Worm (Caenorhabditis elegans): ENCODE data around the gene nhr-158.

nhr-158 gene

ce11 chrV:3877242-3877641, 3.3 kb upstream of the nhr-158 start:
- TF ChIP-seq dsc-1 (tag; optimal IDR thresholded peaks at IDR 0.05) (peak; percentile 85), nhr-76 (tag; optimal IDR thresholded peaks at IDR 0.05) (no peak), efl-3 (GFP tag; optimal IDR thresholded peaks at IDR 0.05) (no peak), fkh-8 (tag; optimal IDR thresholded peaks at IDR 0.05) (peak; percentile 75), egl-27 (tag; optimal IDR thresholded peaks at IDR 0.05) (no peak), nhr-90 (tag; optimal IDR thresholded peaks at IDR 0.05; ENCODE audit: poor library complexity) (no peak), vab-15 (tag; optimal IDR thresholded peaks at IDR 0.05) (no peak), nhr-71 (tag; optimal IDR thresholded peaks at IDR 0.05) (peak; percentile 5), pax-3 (tag; optimal IDR thresholded peaks at IDR 0.05) (peak; percentile 14), nhr-47 (tag; optimal IDR thresholded peaks at IDR 0.05) (peak; percentile 13)

- TF ChIP-seq nhr-47 (tag; optimal IDR thresholded peaks at IDR 0.05) (peak; percentile 90), C34B4.2 (tag; optimal IDR thresholded peaks at IDR 0.05) (no peak), aly-2 (tag; optimal IDR thresholded peaks at IDR 0.05) (no peak), pqm-1 (tag; optimal IDR thresholded peaks at IDR 0.05) (no peak), mef-2 (tag; optimal IDR thresholded peaks at IDR 0.05) (peak; percentile 48), zag-1 (tag; optimal IDR thresholded peaks at IDR 0.05) (no peak), ama-1 (optimal IDR thresholded peaks at IDR 0.05) (no peak), mab-9 (GFP tag; IDR thresholded peaks at IDR 0.05) (no peak), lsy-2 (tag; optimal IDR thresholded peaks at IDR 0.05) (peak in 1 of 2 experiments; percentile 53), Y116A8C.19 (tag; optimal IDR thresholded peaks at IDR 0.05; ENCODE audit: borderline replicate concordance) (no peak), aha-1 (tag; optimal IDR thresholded peaks at IDR 0.05) (no peak), ceh-90 (tag; optimal IDR thresholded peaks at IDR 0.05) (no peak), snpc-4 (tag; optimal IDR thresholded peaks at IDR 0.05) (no peak), C04F5.9 (tag; optimal IDR thresholded peaks at IDR 0.05) (no peak), lin-13 (GFP tag; optimal IDR thresholded peaks at IDR 0.05) (no peak), dpl-1 (GFP tag; optimal IDR thresholded peaks at IDR 0.05) (no peak), efl-1 (optimal IDR thresholded peaks at IDR 0.05) (no peak), efl-1 (GFP tag; optimal IDR thresholded peaks at IDR 0.05 in 1 of 2) (no peak), zip-4 (GFP tag; optimal IDR thresholded peaks at IDR 0.05) (no peak), sptf-1 (tag; optimal IDR thresholded peaks at IDR 0.05) (no peak), xbp-1 (tag; optimal IDR thresholded peaks at IDR 0.05) (peak; percentile 18), unc-30 (tag; optimal IDR thresholded peaks at IDR 0.05) (no peak), nhr-76 (tag; optimal IDR thresholded peaks at IDR 0.05) (no peak), egl-13 (tag; optimal IDR thresholded peaks at IDR 0.05) (no peak), alr-1 (tag; optimal IDR thresholded peaks at IDR 0.05; ENCODE audit: borderline replicate concordance) (no peak), ceh-63 (GFP tag; optimal IDR thresholded peaks at IDR 0.05) (no peak), nhr-90 (tag; optimal IDR thresholded peaks at IDR 0.05; ENCODE audit: poor library complexity) (no peak), sox-4 (tag; optimal IDR thresholded peaks at IDR 0.05) (peak; percentile 89), ztf-11 (tag; optimal IDR thresholded peaks at IDR 0.05) (no peak), C16A3.4 (tag; optimal IDR thresholded peaks at IDR 0.05) (no peak), nhr-77 (tag; optimal IDR thresholded peaks at IDR 0.05) (no peak), lin-39 (tag; optimal IDR thresholded peaks at IDR 0.05) (no peak), ets-5 (GFP tag; IDR thresholded peaks at IDR 0.05) (no peak), rnt-1 (tag; optimal IDR thresholded peaks at IDR 0.05) (no peak), nhr-19 (GFP tag; conservative IDR thresholded peaks at IDR 0.05) (no peak), elt-3 (tag; optimal IDR thresholded peaks at IDR 0.05) (no peak), nhr-20 (tag; optimal IDR thresholded peaks at IDR 0.05) (peak; percentile 62), hlh-17 (GFP tag; optimal IDR thresholded peaks at IDR 0.05; ENCODE audit: borderline replicate concordance) (no peak), ztf-4 (tag; optimal IDR thresholded peaks at IDR 0.05) (peak; percentile 63), snu-23 (GFP tag; optimal IDR thresholded peaks at IDR 0.05) (no peak), skn-1 (tag; optimal IDR thresholded peaks at IDR 0.05) (no peak), pag-3 (tag; optimal IDR thresholded peaks at IDR 0.05; ENCODE audit: borderline replicate concordance, insufficient read depth) (no peak), nhr-85 (tag) (no peak), hpl-2 (GFP tag; optimal IDR thresholded peaks at IDR 0.05) (no peak), lin-15B (tag; optimal IDR thresholded peaks at IDR 0.05) (no peak)
Observed at ce11 chrV:3870359-3870758, 3.6 kb downstream of the nhr-158 start.
